Fruit fly (Drosophila melanogaster) whole organism, embryonic: Measurements from ENCODE around the gene CG46465.

Experiments used
- Bgb ChIP-seq: fragments of 200-800 bp; sonication (Bioruptor generic); IDR thresholded peaks from 2 replicates; pipeline ENCODE4 v1.3.6; 2022; ENCODE audit warnings: missing biosample characterization, missing genetic modification characterization; ENCODE audit not compliant: partially characterized antibody
- CG16813 ChIP-seq: fragments of 200-800 bp; sonication (Bioruptor generic); IDR thresholded peaks from 3 replicates; pipeline ENCODE4 v1.3.6; 2022; ENCODE audit warnings: missing biosample characterization, missing genetic modification characterization; ENCODE audit not compliant: partially characterized antibody
- CG6765 ChIP-seq: fragments of 200-800 bp; sonication (Bioruptor generic); optimal IDR thresholded peaks from 3 replicates; lab custom pipeline; 2017; ENCODE audit warnings: missing biosample characterization, mild to moderate bottlenecking, missing genetic modification characterization
- chm ChIP-seq: fragments of 200-800 bp; sonication (Bioruptor generic); IDR thresholded peaks from 2 replicates; pipeline ENCODE4 v1.3.6; 2022; ENCODE audit warnings: missing biosample characterization, missing genetic modification characterization
- crc ChIP-seq: fragments of 200-800 bp; sonication (Bioruptor generic); optimal IDR thresholded peaks from 2 replicates; lab custom pipeline; 2016; ENCODE audit warnings: missing biosample characterization, missing genetic modification characterization
- pzg ChIP-seq: fragments of 200-800 bp; sonication (Bioruptor generic); optimal IDR thresholded peaks from 3 replicates; lab custom pipeline; 2018; ENCODE audit warnings: missing biosample characterization, mild to moderate bottlenecking, missing genetic modification characterization, moderate library complexity
- sd ChIP-seq: fragments of 200-800 bp; sonication (Bioruptor generic); optimal IDR thresholded peaks from 3 replicates; lab custom pipeline; 2018; ENCODE audit warnings: missing biosample characterization, mild to moderate bottlenecking, missing genetic modification characterization, moderate library complexity
- sens ChIP-seq: fragments of 200-800 bp; sonication (Bioruptor generic); peaks from one replicate; lab custom pipeline; 2016; ENCODE audit warnings: missing biosample characterization, missing genetic modification characterization

CG46465 gene

dm6 chr2L:19041590-19041989 lies 49.3 kb downstream of the CG46465 start, which contains the start of gene Catsup (continued):
- TF ChIP-seq chm (GFP tag; lab: Robert Waterston, UW) (no peak), sens (GFP tag; lab: Kevin White, UChicago) (peak; percentile 72), crc (GFP tag; lab: Kevin White, UChicago) (no peak), CG6765 (GFP tag; lab: Kevin White, UChicago) (no peak), Bgb (peak; percentile 70), CG16813 (peak; percentile 63; the same call in 2 of the 3 replicates), pzg (GFP tag; lab: Kevin White, UChicago) (peak; percentile 29), sd (tag; lab: Kevin White, UChicago) (no peak)
